Worm (Caenorhabditis elegans) whole organism, L1 larva: ENCODE measurements around the gene smc-3.

Experiments used
- C04F5.9 ChIP-seq: sonication (generic microtip); optimal IDR thresholded peaks from 2 replicates; lab custom pipeline; 2016; ENCODE audit warnings: missing genetic modification characterization, missing compliant biosample characterization
- C16A3.4 ChIP-seq: fragments of 150-350 bp; optimal IDR thresholded peaks from 2 replicates; lab custom pipeline; 2014; ENCODE audit warnings: missing biosample characterization, missing genetic modification characterization
- C34B4.2 ChIP-seq: sonication (generic microtip); optimal IDR thresholded peaks from 2 replicates; lab custom pipeline; 2017; ENCODE audit warnings: mild to moderate bottlenecking, missing genetic modification characterization, missing compliant biosample characterization
- F16B12.6 ChIP-seq: fragments of 150-350 bp; optimal IDR thresholded peaks from 2 replicates; lab custom pipeline; 2014; ENCODE audit warnings: missing biosample characterization, missing genetic modification characterization
- alr-1 ChIP-seq: fragments of 200-800 bp; sonication (Bioruptor generic); optimal IDR thresholded peaks from 2 replicates; lab custom pipeline; 2018; ENCODE audit warnings: borderline replicate concordance, mild to moderate bottlenecking, missing genetic modification characterization, missing compliant biosample characterization
- ceh-63 ChIP-seq: fragments of 200-800 bp; sonication (Bioruptor generic); optimal IDR thresholded peaks from 2 replicates; lab custom pipeline; 2018; ENCODE audit warnings: mild to moderate bottlenecking, missing genetic modification characterization, missing compliant biosample characterization
- ceh-82 ChIP-seq, 3 experiments: fragments of 150-350 bp in 1 of 3; sonication (generic microtip) in 2 of 3; optimal IDR thresholded peaks; 2 replicates each; lab custom pipeline; 2014 to 2017; ENCODE audit warnings: missing biosample characterization in 3 of 3, missing genetic modification characterization in 3 of 3
- ceh-88 ChIP-seq: fragments of 200-800 bp; sonication (Bioruptor generic); IDR thresholded peaks from 2 replicates; pipeline ENCODE4 v1.3.6; 2022; ENCODE audit warnings: missing genetic modification characterization, missing compliant biosample characterization
- dpl-1 ChIP-seq, 3 experiments: fragments of 150-350 bp in 2 of 3; sonication (generic microtip) in 1 of 3; optimal IDR thresholded peaks; 2 replicates each; lab custom pipeline; 2014 to 2017; ENCODE audit warnings: missing biosample characterization in 3 of 3, missing genetic modification characterization in 3 of 3, missing genetic modification reagents in 3 of 3
- efl-1 ChIP-seq, 4 experiments: fragments of 150-350 bp; optimal IDR thresholded peaks in 3 of 4; peaks in 1 of 4; 1 replicate in 1 of 4; 2 replicates in 3 of 4; lab custom pipeline; 2014; ENCODE audit warnings: missing biosample characterization in 2 of 4, missing genetic modification characterization in 2 of 4, missing genetic modification reagents in 2 of 4
- egl-13 ChIP-seq: sonication (generic microtip); optimal IDR thresholded peaks from 2 replicates; lab custom pipeline; 2016; ENCODE audit warnings: missing genotype, missing genetic modification reagents, missing genetic modification characterization, missing compliant biosample characterization
- fkh-8 ChIP-seq: sonication (generic microtip); optimal IDR thresholded peaks from 2 replicates; lab custom pipeline; 2016; ENCODE audit warnings: mild to moderate bottlenecking, missing genetic modification characterization, missing compliant biosample characterization
- hlh-17 ChIP-seq: fragments of 200-800 bp; sonication (Bioruptor generic); optimal IDR thresholded peaks from 2 replicates; lab custom pipeline; 2018; ENCODE audit warnings: missing genetic modification characterization, mild to moderate bottlenecking, missing compliant biosample characterization, moderate library complexity, borderline replicate concordance
- isw-1 ChIP-seq: fragments of 200-800 bp; sonication (Bioruptor generic); IDR thresholded peaks from 2 replicates; pipeline ENCODE4 v1.3.6; 2022; ENCODE audit warnings: missing genetic modification characterization, missing compliant biosample characterization
- lin-13 ChIP-seq: fragments of 150-350 bp; optimal IDR thresholded peaks from 2 replicates; lab custom pipeline; 2014; ENCODE audit warnings: missing biosample characterization, missing genetic modification reagents, missing genetic modification characterization
- lin-14 ChIP-seq: fragments of 200-800 bp; sonication (Bioruptor generic); optimal IDR thresholded peaks from 2 replicates; lab custom pipeline; 2018; ENCODE audit warnings: mild to moderate bottlenecking, missing genetic modification characterization, moderate library complexity, missing compliant biosample characterization
- lin-15B ChIP-seq: fragments of 150-350 bp; sonication (generic microtip); optimal IDR thresholded peaks from 3 replicates; lab custom pipeline; 2014; ENCODE audit warnings: missing biosample characterization, missing genetic modification characterization
- lir-3 ChIP-seq: sonication (generic microtip); optimal IDR thresholded peaks from 2 replicates; lab custom pipeline; 2016; ENCODE audit warnings: mild to moderate bottlenecking, missing genetic modification characterization, moderate library complexity, missing compliant biosample characterization; ENCODE audit not compliant: poor library complexity
- lsy-2 ChIP-seq, 2 experiments: fragments of 150-350 bp; optimal IDR thresholded peaks; 2 replicates each; lab custom pipeline; 2014; ENCODE audit warnings: missing biosample characterization in 2 of 2, missing genetic modification characterization in 2 of 2
- mab-9 ChIP-seq: fragments of 200-800 bp; sonication (Bioruptor generic); IDR thresholded peaks from 2 replicates; pipeline ENCODE4 v1.3.6; 2022; ENCODE audit warnings: missing genetic modification reagents, missing genetic modification characterization, missing compliant biosample characterization
- mep-1 ChIP-seq: fragments of 150-350 bp; optimal IDR thresholded peaks from 2 replicates; lab custom pipeline; 2014; ENCODE audit warnings: missing biosample characterization, missing genetic modification characterization
- nhr-11 ChIP-seq: fragments of 150-350 bp; optimal IDR thresholded peaks from 2 replicates; lab custom pipeline; 2014; ENCODE audit warnings: missing biosample characterization, missing genetic modification characterization
- nhr-237 ChIP-seq: fragments of 150-350 bp; optimal IDR thresholded peaks from 2 replicates; lab custom pipeline; 2014; ENCODE audit warnings: missing biosample characterization, missing genetic modification characterization
- nhr-71 ChIP-seq: sonication (generic microtip); optimal IDR thresholded peaks from 2 replicates; lab custom pipeline; 2016; ENCODE audit warnings: mild to moderate bottlenecking, missing genetic modification characterization, moderate library complexity, missing compliant biosample characterization
- nhr-77 ChIP-seq: fragments of 150-350 bp; optimal IDR thresholded peaks from 2 replicates; lab custom pipeline; 2014; ENCODE audit warnings: missing biosample characterization, missing genetic modification characterization
- nhr-84 ChIP-seq: sonication (generic microtip); optimal IDR thresholded peaks from 2 replicates; lab custom pipeline; 2017; ENCODE audit warnings: missing biosample characterization, missing genetic modification characterization
- nhr-90 ChIP-seq: sonication (generic microtip); optimal IDR thresholded peaks from 2 replicates; lab custom pipeline; 2016; ENCODE audit warnings: mild to moderate bottlenecking, missing genetic modification characterization, missing compliant biosample characterization; ENCODE audit not compliant: poor library complexity
- pqm-1 ChIP-seq: sonication (generic microtip); optimal IDR thresholded peaks from 3 replicates; lab custom pipeline; 2017; ENCODE audit warnings: missing biosample characterization, missing genetic modification characterization
- skn-1 ChIP-seq: fragments of 150-350 bp; optimal IDR thresholded peaks from 2 replicates; lab custom pipeline; 2014; ENCODE audit warnings: missing biosample characterization, missing genetic modification characterization
- snpc-4 ChIP-seq: fragments of 150-350 bp; optimal IDR thresholded peaks from 2 replicates; lab custom pipeline; 2014; ENCODE audit warnings: missing biosample characterization, missing genetic modification characterization
- sox-4 ChIP-seq: sonication (generic microtip); optimal IDR thresholded peaks from 2 replicates; lab custom pipeline; 2016; ENCODE audit warnings: missing genetic modification characterization, missing compliant biosample characterization
- sptf-1 ChIP-seq: fragments of 150-350 bp; optimal IDR thresholded peaks from 2 replicates; lab custom pipeline; 2014; ENCODE audit warnings: missing biosample characterization, missing genetic modification characterization
- sup-37 ChIP-seq: fragments of 200-800 bp; sonication (Bioruptor generic); optimal IDR thresholded peaks from 2 replicates; lab custom pipeline; 2018; ENCODE audit warnings: mild to moderate bottlenecking, missing genetic modification characterization, missing compliant biosample characterization
- tbx-2 ChIP-seq: sonication (generic microtip); optimal IDR thresholded peaks from 2 replicates; lab custom pipeline; 2016; ENCODE audit warnings: missing genetic modification characterization, missing compliant biosample characterization
- unc-30 ChIP-seq: sonication (generic microtip); optimal IDR thresholded peaks from 2 replicates; lab custom pipeline; 2017; ENCODE audit warnings: missing biosample characterization, missing genetic modification characterization
- unc-86 ChIP-seq: sonication (generic microtip); optimal IDR thresholded peaks from 2 replicates; lab custom pipeline; 2016; ENCODE audit warnings: missing genetic modification characterization, missing compliant biosample characterization
- vab-15 ChIP-seq: sonication (generic microtip); optimal IDR thresholded peaks from 2 replicates; lab custom pipeline; 2017; ENCODE audit warnings: missing genotype, mild to moderate bottlenecking, missing genetic modification characterization, missing compliant biosample characterization

Gene smc-3

ce11 chrIII:11336072-11336471 is 45.4 kb downstream of the smc-3 start:
- TF ChIP-seq ceh-82 (tag; optimal IDR thresholded peaks at IDR 0.05; lab: Kevin White, UChicago), result peak in 2 of 3 experiments; percentile 4 to 50
- no peak for TF ChIP-seq egl-13 (tag; lab: Kevin White, UChicago)
- no peak for TF ChIP-seq hlh-17 (GFP tag; lab: Kevin White, UChicago)
- TF ChIP-seq lir-3 (tag; lab: Kevin White, UChicago), result no peak
- no peak for TF ChIP-seq nhr-77 (tag; lab: Kevin White, UChicago)
- peak; percentile 29 for TF ChIP-seq unc-86 (tag; lab: Kevin White, UChicago)
- TF ChIP-seq nhr-90 (tag; lab: Kevin White, UChicago), result no peak
- TF ChIP-seq vab-15 (tag; lab: Kevin White, UChicago), result no peak
- TF ChIP-seq lsy-2 (tag; optimal IDR thresholded peaks at IDR 0.05; lab: Kevin White, UChicago), result peak in 1 of 2 experiments; percentile 17
- TF ChIP-seq skn-1, result no peak
- TF ChIP-seq efl-1 (optimal IDR thresholded peaks at IDR 0.05; lab: Kevin White, UChicago), result no peak
- TF ChIP-seq efl-1 (GFP tag; optimal IDR thresholded peaks at IDR 0.05 in 1 of 2; lab: Kevin White, UChicago), result peak in 1 of 2 experiments; percentile 84
- TF ChIP-seq lin-14 (GFP tag; lab: Kevin White, UChicago), result peak; percentile 77
- TF ChIP-seq fkh-8 (tag; lab: Kevin White, UChicago), result no peak
- TF ChIP-seq dpl-1 (GFP tag; optimal IDR thresholded peaks at IDR 0.05; lab: Kevin White, UChicago), result no peak
- TF ChIP-seq F16B12.6 (tag; lab: Kevin White, UChicago), result no peak
- TF ChIP-seq sox-4, result no peak

- TF ChIP-seq unc-30 (no peak), lin-13 (GFP tag; lab: Kevin White, UChicago) (no peak), skn-1 (no peak), mep-1 (tag; lab: Kevin White, UChicago) (no peak), tbx-2 (tag; lab: Kevin White, UChicago) (no peak), F16B12.6 (tag; lab: Kevin White, UChicago) (no peak), C16A3.4 (tag; lab: Kevin White, UChicago) (no peak), alr-1 (tag; lab: Kevin White, UChicago) (no peak), isw-1 (GFP tag; lab: Robert Waterston, UW) (no peak)
These were observed 46.9 kb downstream of the smc-3 start for ce11 chrIII:11337627-11338026.

- TF ChIP-seq ceh-63 (GFP tag; lab: Kevin White, UChicago) (no peak), nhr-71 (tag; lab: Kevin White, UChicago) (no peak), vab-15 (tag; lab: Kevin White, UChicago) (no peak), C34B4.2 (tag; lab: Kevin White, UChicago) (no peak), lin-15B (no peak), unc-30 (no peak), pqm-1 (tag; lab: Kevin White, UChicago) (no peak), tbx-2 (tag; lab: Kevin White, UChicago) (no peak), snpc-4 (tag; lab: Kevin White, UChicago) (no peak), C04F5.9 (no peak), nhr-84 (tag; lab: Kevin White, UChicago) (no peak), nhr-11 (no peak), lin-14 (GFP tag; lab: Kevin White, UChicago) (no peak), sup-37 (GFP tag; lab: Kevin White, UChicago) (no peak), fkh-8 (tag; lab: Kevin White, UChicago) (no peak), nhr-237 (tag; lab: Kevin White, UChicago) (no peak), ceh-88 (GFP tag; lab: Robert Waterston, UW) (no peak), sptf-1 (tag; lab: Kevin White, UChicago) (no peak), mab-9 (no peak), ceh-82 (tag; optimal IDR thresholded peaks at IDR 0.05; lab: Kevin White, UChicago) (no peak)
These were observed 50.8 kb downstream of the smc-3 start for ce11 chrIII:11341466-11341865.
